Worm (Caenorhabditis elegans): ENCODE results near the gene F49H6.15.

- TF ChIP-seq nhr-11 (tag; optimal IDR thresholded peaks at IDR 0.05) (no peak), ceh-28 (tag; optimal IDR thresholded peaks at IDR 0.05) (no peak), fkh-10 (GFP tag; optimal IDR thresholded peaks at IDR 0.05) (no peak), nhr-12 (tag; optimal IDR thresholded peaks at IDR 0.05) (no peak), aly-2 (tag; optimal IDR thresholded peaks at IDR 0.05) (no peak), mdl-1 (tag; optimal IDR thresholded peaks at IDR 0.05) (no peak), nhr-76 (tag; optimal IDR thresholded peaks at IDR 0.05) (no peak), elt-3 (tag; optimal IDR thresholded peaks at IDR 0.05) (no peak), egl-27 (tag; optimal IDR thresholded peaks at IDR 0.05) (no peak), pqm-1 (tag; optimal IDR thresholded peaks at IDR 0.05) (no peak), R02D3.7 (tag; optimal IDR thresholded peaks at IDR 0.05) (no peak)
These were observed 18.3 kb upstream of the F49H6.15 start, which contains the start of gene F28B1.2 for ce11 chrV:17044500-17044899.

All from whole organism, L3 larva.